Fruit fly (Drosophila melanogaster) whole organism, embryonic: Measurements from ENCODE around the gene aln.

Experiments used
- Bgb ChIP-seq: fragments of 200-800 bp; sonication (Bioruptor generic); IDR thresholded peaks from 2 replicates; pipeline ENCODE4 v1.3.6; 2022; ENCODE audit warnings: missing biosample characterization, missing genetic modification characterization; ENCODE audit not compliant: partially characterized antibody
- Blimp-1 ChIP-seq: fragments of 200-800 bp; sonication (Bioruptor generic); optimal IDR thresholded peaks from 3 replicates; lab custom pipeline; 2018; ENCODE audit warnings: missing biosample characterization, missing genetic modification characterization, mild to moderate bottlenecking, moderate library complexity, missing genetic modification reagents
- CG10431 ChIP-seq: fragments of 200-800 bp; sonication (Bioruptor generic); optimal IDR thresholded peaks from 3 replicates; lab custom pipeline; 2018; ENCODE audit warnings: missing biosample characterization, mild to moderate bottlenecking, missing genetic modification characterization
- CG12236 ChIP-seq: fragments of 200-800 bp; sonication (Bioruptor generic); optimal IDR thresholded peaks from 2 replicates; lab custom pipeline; 2016; ENCODE audit warnings: missing biosample characterization, missing genetic modification characterization
- CG13894 ChIP-seq: fragments of 200-800 bp; sonication (Bioruptor generic); optimal IDR thresholded peaks from 3 replicates; lab custom pipeline; 2018; ENCODE audit warnings: missing biosample characterization, mild to moderate bottlenecking, missing genetic modification characterization, moderate library complexity
- CG14441 ChIP-seq: fragments of 200-800 bp; sonication (Bioruptor generic); IDR thresholded peaks from 2 replicates; pipeline ENCODE4 v1.3.6; 2022; ENCODE audit warnings: missing biosample characterization, missing genetic modification characterization
- CG14965 ChIP-seq: fragments of 200-800 bp; sonication (Bioruptor generic); optimal IDR thresholded peaks from 2 replicates; lab custom pipeline; 2016; ENCODE audit warnings: missing biosample characterization, missing genetic modification characterization, borderline replicate concordance
- CG15514 ChIP-seq: fragments of 200-800 bp; sonication (Bioruptor generic); optimal IDR thresholded peaks from 3 replicates; lab custom pipeline; 2017; ENCODE audit warnings: missing biosample characterization, missing genetic modification characterization, mild to moderate bottlenecking, moderate library complexity, missing genetic modification reagents
- CG16779 ChIP-seq: fragments of 200-800 bp; sonication (Bioruptor generic); IDR thresholded peaks from 2 replicates; pipeline ENCODE4 v1.3.6; 2022; ENCODE audit warnings: missing biosample characterization, missing genetic modification characterization
- CG18599 ChIP-seq: fragments of 200-800 bp; sonication (Bioruptor generic); optimal IDR thresholded peaks from 3 replicates; lab custom pipeline; 2017; ENCODE audit warnings: missing biosample characterization, missing genetic modification characterization, mild to moderate bottlenecking, moderate library complexity, missing genetic modification reagents
- CG2116 ChIP-seq: fragments of 200-800 bp; sonication (Bioruptor generic); optimal IDR thresholded peaks from 3 replicates; lab custom pipeline; 2018; ENCODE audit warnings: missing biosample characterization, mild to moderate bottlenecking, missing genetic modification characterization
- CG31224 ChIP-seq: fragments of 200-800 bp; sonication (Bioruptor generic); IDR thresholded peaks from 2 replicates; pipeline ENCODE4 v1.3.6; 2022; ENCODE audit warnings: missing biosample characterization, missing genetic modification characterization
- CG4360 ChIP-seq: fragments of 200-800 bp; sonication (Bioruptor generic); IDR thresholded peaks from 2 replicates; pipeline ENCODE4 v1.3.6; 2022; ENCODE audit warnings: missing biosample characterization, missing genetic modification characterization
- CG6254 ChIP-seq: fragments of 200-800 bp; sonication (Bioruptor generic); optimal IDR thresholded peaks from 3 replicates; lab custom pipeline; 2017; ENCODE audit warnings: mild to moderate bottlenecking, missing biosample characterization, missing genetic modification reagents, missing genetic modification characterization
- CG6689 ChIP-seq: fragments of 200-800 bp; sonication (Bioruptor generic); IDR thresholded peaks from 2 replicates; pipeline ENCODE4 v1.3.6; 2022; ENCODE audit warnings: missing biosample characterization, missing genetic modification characterization
- CG8388 ChIP-seq: fragments of 200-800 bp; sonication (Bioruptor generic); optimal IDR thresholded peaks from 2 replicates; lab custom pipeline; 2019; ENCODE audit warnings: missing biosample characterization, mild to moderate bottlenecking, missing genetic modification characterization, moderate library complexity
- CkIIα-i1 ChIP-seq: fragments of 200-800 bp; sonication (Bioruptor generic); IDR thresholded peaks from 2 replicates; pipeline ENCODE4 v1.3.6; 2022; ENCODE audit warnings: missing biosample characterization, missing genetic modification characterization
- D19A ChIP-seq: fragments of 200-800 bp; optimal IDR thresholded peaks from 3 replicates; lab custom pipeline; 2019; ENCODE audit warnings: missing biosample characterization, mild to moderate bottlenecking, missing genetic modification characterization, moderate library complexity
- Deaf1 ChIP-seq: fragments of 200-800 bp; optimal IDR thresholded peaks from 3 replicates; lab custom pipeline; 2019; ENCODE audit warnings: missing biosample characterization, mild to moderate bottlenecking, missing genetic modification characterization, moderate library complexity
- Gug ChIP-seq: fragments of 200-800 bp; sonication (Bioruptor generic); IDR thresholded peaks from 4 replicates; pipeline ENCODE4 v1.3.6; 2022; ENCODE audit warnings: missing biosample characterization, missing genetic modification characterization
- HHEX ChIP-seq: fragments of 200-800 bp; sonication (Bioruptor generic); optimal IDR thresholded peaks from 3 replicates; lab custom pipeline; 2017; ENCODE audit warnings: missing biosample characterization, mild to moderate bottlenecking, missing genetic modification characterization, missing genetic modification reagents
- Hmx ChIP-seq: fragments of 200-800 bp; sonication (Bioruptor generic); optimal IDR thresholded peaks from 2 replicates; lab custom pipeline; 2016; ENCODE audit warnings: missing biosample characterization, missing genetic modification characterization
- Mad ChIP-seq: fragments of 200-800 bp; sonication (Bioruptor generic); optimal IDR thresholded peaks from 2 replicates; lab custom pipeline; 2016; ENCODE audit warnings: missing biosample characterization, missing genetic modification characterization
- Med ChIP-seq: fragments of 200-800 bp; sonication (Bioruptor generic); peaks from one replicate; lab custom pipeline; 2016; ENCODE audit warnings: missing biosample characterization, missing genetic modification characterization, mild to moderate bottlenecking, inconsistent platforms, moderate library complexity
- Nf-YA ChIP-seq: fragments of 200-800 bp; sonication (Bioruptor generic); IDR thresholded peaks from 2 replicates; pipeline ENCODE4 v1.3.6; 2022; ENCODE audit warnings: missing biosample characterization, missing genetic modification characterization
- Nf-YC ChIP-seq: fragments of 200-800 bp; optimal IDR thresholded peaks from 3 replicates; lab custom pipeline; 2019; ENCODE audit warnings: missing biosample characterization, mild to moderate bottlenecking, missing genetic modification characterization, moderate library complexity
- Sry-δ ChIP-seq: fragments of 200-800 bp; sonication (Bioruptor generic); optimal IDR thresholded peaks from 2 replicates; lab custom pipeline; 2016; ENCODE audit warnings: missing biosample characterization, missing genetic modification characterization
- Trl ChIP-seq, 3 experiments: fragments of >200 bp in 2 of 3; fragments of 200-800 bp in 1 of 3; sonication (Bioruptor generic) in 1 of 3; optimal IDR thresholded peaks; 2 replicates in 1 of 3; 3 replicates in 2 of 3; lab custom pipeline; 2016 to 2017; ENCODE audit warnings: missing biosample characterization in 1 of 3, missing genetic modification characterization in 1 of 3
- ab ChIP-seq: fragments of 200-800 bp; sonication (Bioruptor generic); optimal IDR thresholded peaks from 2 replicates; lab custom pipeline; 2016; ENCODE audit warnings: missing biosample characterization, missing genetic modification characterization
- abd-A ChIP-seq: fragments of 200-800 bp; sonication (Bioruptor generic); optimal IDR thresholded peaks from 3 replicates; lab custom pipeline; 2019; ENCODE audit warnings: missing biosample characterization, mild to moderate bottlenecking, missing genetic modification characterization, moderate library complexity
- amos ChIP-seq: fragments of 200-800 bp; sonication (Bioruptor generic); IDR thresholded peaks from 2 replicates; pipeline ENCODE4 v1.3.6; 2022; ENCODE audit warnings: missing biosample characterization, missing genetic modification characterization; ENCODE audit not compliant: partially characterized antibody
- br ChIP-seq: fragments of >200 bp; optimal IDR thresholded peaks from 2 replicates; lab custom pipeline; 2017
- emc ChIP-seq: fragments of 200-800 bp; sonication (Bioruptor generic); optimal IDR thresholded peaks from 2 replicates; lab custom pipeline; 2016; ENCODE audit warnings: missing biosample characterization, missing genetic modification characterization
- insv ChIP-seq, 2 experiments: fragments of 200-800 bp; sonication (Bioruptor generic); optimal IDR thresholded peaks; 3 replicates each; lab custom pipeline; 2016 to 2018; ENCODE audit warnings: missing biosample characterization in 2 of 2, missing genetic modification characterization in 2 of 2
- nom ChIP-seq: fragments of 200-800 bp; sonication (Bioruptor generic); optimal IDR thresholded peaks from 2 replicates; lab custom pipeline; 2017; ENCODE audit warnings: missing biosample characterization, missing genetic modification characterization, mild to moderate bottlenecking, moderate library complexity, missing genetic modification reagents
- repo ChIP-seq: fragments of 200-800 bp; sonication (Bioruptor generic); optimal IDR thresholded peaks from 2 replicates; lab custom pipeline; 2016; ENCODE audit warnings: missing biosample characterization, missing genetic modification characterization
- rib ChIP-seq: fragments of 200-800 bp; sonication (Bioruptor generic); IDR thresholded peaks from 2 replicates; pipeline ENCODE4 v1.3.6; 2022; ENCODE audit warnings: missing biosample characterization, missing genetic modification characterization
- row ChIP-seq: fragments of 200-800 bp; sonication (Bioruptor generic); IDR thresholded peaks from 3 replicates; pipeline ENCODE4 v1.3.6; 2022; ENCODE audit warnings: missing biosample characterization, missing genetic modification characterization
- slou ChIP-seq: fragments of 200-800 bp; sonication (Bioruptor generic); optimal IDR thresholded peaks from 3 replicates; lab custom pipeline; 2016; ENCODE audit warnings: missing biosample characterization, missing genetic modification characterization
- sna ChIP-seq: fragments of 200-800 bp; sonication (Bioruptor generic); IDR thresholded peaks from 2 replicates; pipeline ENCODE4 v1.3.6; 2022; ENCODE audit warnings: missing biosample characterization, missing genetic modification characterization; ENCODE audit not compliant: partially characterized antibody
- sug ChIP-seq: fragments of 200-800 bp; optimal IDR thresholded peaks from 2 replicates; lab custom pipeline; 2019; ENCODE audit warnings: missing biosample characterization, mild to moderate bottlenecking, missing genetic modification characterization, moderate library complexity
- tio ChIP-seq: fragments of 200-800 bp; sonication (Bioruptor generic); optimal IDR thresholded peaks from 2 replicates; lab custom pipeline; 2017; ENCODE audit warnings: missing biosample characterization, missing genetic modification characterization, inconsistent platforms

Gene aln

DNA sequence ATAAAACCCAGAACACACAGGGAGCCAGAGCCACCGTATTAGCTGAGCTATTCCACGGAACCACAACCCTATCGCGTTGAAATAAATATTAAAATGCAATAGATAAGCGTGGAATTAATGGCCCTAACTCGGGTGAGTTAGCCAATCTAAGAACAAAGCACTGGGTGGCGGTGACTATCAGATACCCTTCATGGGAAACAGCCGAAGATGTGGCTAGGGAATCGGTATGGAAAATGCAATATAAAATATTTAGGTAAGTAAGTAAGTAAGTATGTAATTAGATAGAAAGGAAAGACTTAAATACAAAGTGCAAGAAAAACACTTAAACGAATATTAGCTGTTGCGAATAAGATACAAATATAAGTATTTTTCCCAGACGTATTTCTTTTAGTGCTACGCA is 27.9 kb downstream of the aln start:
- TF ChIP-seq nom (GFP tag; lab: Kevin White, UChicago) (no peak), CG14441 (GFP tag; lab: Robert Waterston, UW) (0 out of 2 replicates have a peak, but pooled peaks have one; percentile 9), CG14965 (no peak), D19A (tag; lab: Kevin White, UChicago) (peak; percentile 82), row (GFP tag; lab: Robert Waterston, UW) (peak; percentile 71; the same call in 2 of the 3 replicates), sna (no peak)

DNA sequence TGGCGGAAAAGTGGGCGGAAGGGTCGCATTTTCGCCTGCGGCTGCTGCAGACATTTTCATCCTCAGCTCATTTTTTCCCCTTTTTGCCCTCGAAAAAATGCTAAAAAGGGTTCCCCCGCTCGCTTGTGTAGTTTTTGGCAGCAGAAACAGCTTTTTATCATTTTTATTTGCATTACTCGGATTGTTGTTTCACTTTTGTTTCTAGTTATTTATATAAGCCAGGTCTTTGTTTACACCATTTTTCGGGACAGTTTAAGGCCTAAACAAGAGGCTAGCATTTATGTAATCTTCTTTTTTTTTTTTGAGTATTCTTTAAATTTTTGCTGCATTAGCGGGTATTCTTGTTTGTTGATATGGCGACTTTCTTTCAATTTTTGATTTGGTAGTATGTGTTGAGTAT is 28.4 kb downstream of the aln start:
- TF ChIP-seq Deaf1 (tag; lab: Kevin White, UChicago) (no peak), CG18599 (GFP tag; lab: Kevin White, UChicago) (peak; percentile 11)
- TF ChIP-seq, all 482 proteins: peak for 1

DNA sequence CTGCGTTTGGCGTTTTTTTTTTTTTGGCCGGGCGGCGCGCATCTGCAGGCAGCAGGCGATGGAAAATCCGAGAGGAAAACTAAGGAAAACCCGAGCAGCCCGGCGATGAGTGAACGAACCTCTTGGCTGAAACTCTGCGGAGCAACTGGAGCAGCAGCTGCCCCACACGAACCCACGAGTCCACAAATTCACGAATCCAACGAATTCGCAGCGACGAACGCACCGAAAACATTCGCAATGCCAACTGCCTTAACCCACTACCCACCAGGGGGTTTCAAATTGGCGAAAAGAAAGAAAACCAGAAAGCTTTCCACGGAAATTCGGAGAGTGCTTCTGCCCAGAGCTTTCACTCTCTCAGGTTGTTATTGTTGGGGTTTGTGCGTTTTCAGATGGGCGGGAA is 29.0 kb downstream of the aln start:
- TF ChIP-seq Bgb (GFP tag; lab: Robert Waterston, UW) (peak; percentile 26; the same call in 1 of the 2 replicates), Sry-δ (GFP tag; lab: Kevin White, UChicago) (no peak), Mad (GFP tag; lab: Kevin White, UChicago) (no peak), Deaf1 (tag; lab: Kevin White, UChicago) (peak; percentile 94), CG16779 (0 out of 2 replicates have a peak, but pooled peaks have one; percentile 17), Nf-YC (tag; lab: Kevin White, UChicago) (peak; percentile 0), CG6254 (no peak), sug (tag; lab: Kevin White, UChicago) (peak; percentile 66), CG15514 (GFP tag; lab: Kevin White, UChicago) (peak; percentile 5), CG2116 (GFP tag; lab: Kevin White, UChicago) (no peak), ab (GFP tag; lab: Kevin White, UChicago) (no peak), repo (GFP tag; lab: Kevin White, UChicago) (no peak), Med (peak; percentile 60), CG31224 (no peak), Trl (optimal IDR thresholded peaks at IDR 0.05; lab: Kevin White, UChicago) (peak; percentile 7 to 14), Trl (GFP tag; optimal IDR thresholded peaks at IDR 0.05; lab: Kevin White, UChicago) (no peak), CG18599 (GFP tag; lab: Kevin White, UChicago) (no peak), amos (GFP tag; lab: Robert Waterston, UW) (peak; percentile 21; the same call in 1 of the 2 replicates), rib (peak; percentile 63; the same call in 1 of the 2 replicates), br (lab: Kevin White, UChicago) (no peak)

DNA sequence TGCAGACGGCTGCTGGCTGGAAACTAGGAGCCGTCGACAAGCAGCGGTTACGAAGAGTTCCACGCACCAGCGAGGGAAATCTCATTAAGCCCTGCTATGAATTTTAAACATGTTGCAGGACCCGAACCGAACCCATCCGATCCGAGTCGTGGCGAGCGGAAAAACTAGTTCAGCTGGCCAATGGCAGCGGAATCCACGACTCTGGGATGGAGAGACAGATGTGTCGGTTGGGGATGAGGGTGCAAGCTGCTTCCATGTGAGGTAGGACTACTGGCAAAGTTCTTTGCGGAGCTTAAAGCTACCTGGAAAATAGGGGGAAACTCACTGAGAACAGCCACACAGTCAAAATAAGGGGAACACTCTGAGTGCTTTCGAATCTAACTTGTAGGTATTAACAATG is 29.9 kb downstream of the aln start:
- peak; percentile 17 for TF ChIP-seq abd-A (tag; lab: Kevin White, UChicago)
- TF ChIP-seq CG6689 (GFP tag; lab: Robert Waterston, UW) = no peak
- no peak for TF ChIP-seq HHEX (GFP tag; lab: Kevin White, UChicago)
- TF ChIP-seq slou (GFP tag; lab: Kevin White, UChicago) = no peak
- TF ChIP-seq Nf-YC (tag; lab: Kevin White, UChicago) = peak; percentile 61
- peak; percentile 95 for TF ChIP-seq CG15514 (GFP tag; lab: Kevin White, UChicago)
- peak; percentile 85 for TF ChIP-seq Deaf1 (tag; lab: Kevin White, UChicago)
- TF ChIP-seq CG13894 = peak; percentile 41

DNA sequence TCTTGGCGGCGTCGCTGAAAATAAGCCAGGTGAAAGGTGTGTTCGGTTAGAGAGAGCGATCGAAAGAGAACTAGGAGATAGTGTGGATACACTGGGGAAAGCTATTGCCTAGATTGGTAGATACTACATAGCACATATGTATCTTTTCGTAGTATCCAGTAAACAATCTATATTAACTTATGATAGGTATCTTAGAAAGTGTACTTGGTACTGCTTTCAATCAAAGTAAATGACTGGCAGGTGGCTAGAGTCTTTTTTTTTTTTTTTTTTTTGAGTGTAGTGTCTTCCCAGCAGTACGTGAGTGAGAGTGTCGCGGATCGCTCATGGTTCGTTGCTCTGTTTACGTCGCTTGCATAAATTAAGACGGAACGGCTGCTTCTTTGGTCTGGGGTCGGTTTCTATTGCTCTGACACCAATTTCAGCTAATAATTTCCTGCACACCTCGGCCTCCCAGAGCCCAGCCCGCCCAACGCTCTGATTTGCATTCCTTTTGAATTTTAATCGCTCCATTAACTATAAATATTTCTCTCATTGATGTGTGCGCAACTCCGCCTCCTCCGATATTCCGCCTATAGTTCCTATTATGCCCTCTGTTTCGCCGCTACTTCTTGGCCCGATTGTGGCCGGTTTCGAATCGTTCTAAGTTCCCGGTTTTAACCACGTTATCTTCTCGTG is 36.0 kb downstream of the aln start:
- TF ChIP-seq insv (GFP tag; optimal IDR thresholded peaks at IDR 0.05; lab: Kevin White, UChicago) (no peak), CG4360 (GFP tag; lab: Robert Waterston, UW) (peak; percentile 44; the same call in 1 of the 2 replicates), CG10431 (GFP tag; lab: Kevin White, UChicago) (peak; percentile 46), Blimp-1 (peak; percentile 92), Gug (peak; percentile 64; the same call in 3 of the 4 replicates), Nf-YA (peak; percentile 56), CG12236 (GFP tag; lab: Kevin White, UChicago) (peak; percentile 19), CG8388 (peak; percentile 75), tio (GFP tag; lab: Kevin White, UChicago) (peak; percentile 48), Hmx (GFP tag; lab: Kevin White, UChicago) (no peak), CkIIα-i1 (GFP tag; lab: Robert Waterston, UW) (no peak), emc (GFP tag; lab: Kevin White, UChicago) (no peak)
